Worm (Caenorhabditis elegans) whole organism, midembryonic: ENCODE measurements around the gene rme-4.
A peak's percentile ranks its signal among the peaks of the same experiment; 100 is the strongest.

Experiments used
- T22C8.4 ChIP-seq: fragments of 200-800 bp; sonication (Bioruptor generic); IDR thresholded peaks from 2 replicates; pipeline ENCODE4 v1.3.6; 2022; ENCODE audit warnings: missing genetic modification characterization, missing compliant biosample characterization
- cog-1 ChIP-seq: sonication (generic microtip); optimal IDR thresholded peaks from 2 replicates; lab custom pipeline; 2016; ENCODE audit warnings: missing genetic modification characterization, missing compliant biosample characterization
- flt-1 ChIP-seq: fragments of 200-800 bp; sonication (Bioruptor generic); IDR thresholded peaks from 2 replicates; pipeline ENCODE4 v1.3.6; 2022; ENCODE audit warnings: missing genetic modification characterization, missing compliant biosample characterization
- klf-2 ChIP-seq: fragments of 200-800 bp; sonication (Bioruptor generic); conservative IDR thresholded peaks from 2 replicates; pipeline ENCODE4 v1.3.6; 2022; ENCODE audit warnings: missing genetic modification reagents, missing genetic modification characterization, missing compliant biosample characterization
- med-1 ChIP-seq: sonication (generic microtip); optimal IDR thresholded peaks from 2 replicates; lab custom pipeline; 2017; ENCODE audit warnings: missing genetic modification characterization, mild to moderate bottlenecking, missing compliant biosample characterization, antibody characterized with exemption, missing genetic modification reagents; ENCODE audit not compliant: insufficient read depth
- ref-1 ChIP-seq: fragments of 200-800 bp; sonication (Bioruptor generic); conservative IDR thresholded peaks from 2 replicates; pipeline ENCODE4 v1.3.6; 2022; ENCODE audit warnings: missing genetic modification reagents, missing genetic modification characterization, missing compliant biosample characterization
- tab-1 ChIP-seq: fragments of 200-800 bp; sonication (Bioruptor generic); IDR thresholded peaks from 2 replicates; pipeline ENCODE4 v1.3.6; 2022; ENCODE audit warnings: missing genetic modification characterization, missing compliant biosample characterization
- ztf-23 ChIP-seq: fragments of 200-800 bp; sonication (Bioruptor generic); IDR thresholded peaks from 2 replicates; pipeline ENCODE4 v1.3.6; 2022; ENCODE audit warnings: missing genetic modification reagents, missing genetic modification characterization, missing compliant biosample characterization
- ztf-29 ChIP-seq: fragments of 200-800 bp; sonication (Bioruptor generic); IDR thresholded peaks from 2 replicates; pipeline ENCODE4 v1.3.6; 2022; ENCODE audit warnings: missing genetic modification reagents, missing genetic modification characterization, missing compliant biosample characterization

rme-4 gene

DNA sequence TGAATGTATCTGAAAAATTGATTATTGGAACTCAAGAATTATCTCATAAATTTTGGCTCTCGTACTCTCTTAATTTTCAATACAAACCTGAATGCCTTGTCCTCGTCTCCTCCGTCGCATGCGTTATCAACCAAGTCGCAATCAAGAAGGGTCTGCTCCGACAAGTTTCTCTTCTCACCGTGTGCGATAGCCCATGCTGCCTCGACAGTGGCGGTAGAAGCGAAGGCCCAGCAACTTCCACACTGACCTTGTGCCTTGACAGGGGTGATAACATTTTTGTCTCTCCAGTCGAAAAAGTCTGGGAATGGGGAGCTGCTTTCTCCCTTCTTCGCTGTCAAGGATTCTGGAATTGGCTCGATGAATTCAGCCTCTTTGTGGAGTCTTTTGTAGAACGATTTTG is 39.6 kb downstream of the rme-4 start:
- TF ChIP-seq flt-1 (GFP tag; lab: Robert Waterston, UW): no peak
- TF ChIP-seq med-1: no peak
- TF ChIP-seq ztf-29 (GFP tag; lab: Robert Waterston, UW): no peak
- TF ChIP-seq ref-1 (GFP tag; lab: Robert Waterston, UW): no peak
- no peak for TF ChIP-seq ztf-23
- no peak for TF ChIP-seq cog-1 (tag; lab: Kevin White, UChicago)
- no peak for TF ChIP-seq klf-2 (GFP tag; lab: Robert Waterston, UW)
- no peak for TF ChIP-seq T22C8.4 (GFP tag; lab: Robert Waterston, UW)
- TF ChIP-seq tab-1 (GFP tag; lab: Robert Waterston, UW): no peak

DNA sequence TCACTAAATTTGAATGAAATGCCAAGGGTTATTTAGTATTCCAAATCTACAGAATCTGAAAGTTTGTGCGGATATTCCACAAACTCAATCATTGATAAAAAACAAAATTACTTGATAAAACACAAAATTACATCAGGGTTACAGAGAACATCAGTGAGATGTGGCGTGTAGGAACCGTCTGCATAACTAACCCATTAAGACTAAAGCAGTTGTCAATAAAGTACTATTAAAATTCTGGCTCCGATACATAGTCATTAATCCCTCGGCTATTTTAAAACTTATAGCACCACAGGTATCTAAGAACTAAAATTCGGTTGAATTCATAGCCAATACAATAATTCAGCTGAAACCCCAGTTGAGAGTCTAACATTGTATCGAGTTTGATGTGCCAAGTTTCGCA is 40.9 kb downstream of the rme-4 start:
- TF ChIP-seq ref-1 (GFP tag; lab: Robert Waterston, UW) (no peak), med-1 (no peak), tab-1 (GFP tag; lab: Robert Waterston, UW) (no peak), flt-1 (GFP tag; lab: Robert Waterston, UW) (no peak), ztf-29 (GFP tag; lab: Robert Waterston, UW) (no peak), T22C8.4 (GFP tag; lab: Robert Waterston, UW) (no peak), ztf-23 (no peak), klf-2 (GFP tag; lab: Robert Waterston, UW) (no peak), cog-1 (tag; lab: Kevin White, UChicago) (no peak)

DNA sequence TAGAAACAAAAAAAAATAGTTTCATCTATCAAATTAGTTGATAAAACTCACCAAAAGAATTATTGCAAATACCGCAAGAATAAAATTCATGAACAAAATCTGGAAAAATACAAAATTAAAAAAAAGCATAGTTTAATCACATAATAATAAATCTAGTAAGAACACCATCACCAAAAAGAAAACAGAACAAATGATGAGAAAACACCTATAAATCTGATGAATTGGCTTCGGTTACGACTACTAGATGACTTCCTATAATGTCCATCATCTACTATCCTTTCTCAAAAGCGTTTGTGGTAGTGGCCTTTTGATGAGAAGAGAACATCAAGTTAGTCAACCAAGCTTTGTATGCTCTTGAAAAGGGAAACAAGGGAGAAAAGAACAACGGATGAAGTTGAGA is 41.5 kb downstream of the rme-4 start, which contains the start of gene cut-5:
Gene cut-5, minus strand, starts transcription at position 101 of the 400 bp plus-strand sequence.
- no peak for TF ChIP-seq cog-1 (tag; lab: Kevin White, UChicago)
- TF ChIP-seq T22C8.4 (GFP tag; lab: Robert Waterston, UW): no peak
- TF ChIP-seq klf-2 (GFP tag; lab: Robert Waterston, UW): no peak
- no peak for TF ChIP-seq ztf-29 (GFP tag; lab: Robert Waterston, UW)
- no peak for TF ChIP-seq ztf-23
- TF ChIP-seq flt-1 (GFP tag; lab: Robert Waterston, UW): no peak
- TF ChIP-seq ref-1 (GFP tag; lab: Robert Waterston, UW): no peak
- no peak for TF ChIP-seq tab-1 (GFP tag; lab: Robert Waterston, UW)
- TF ChIP-seq med-1: no peak

ce11 chrX:10336592-10336991 is 43.1 kb downstream of the rme-4 start:
- 0 out of 2 replicates have a peak, but pooled peaks have one; percentile 45 for TF ChIP-seq ztf-23
- no peak for TF ChIP-seq T22C8.4 (GFP tag; lab: Robert Waterston, UW)

- no peak for TF ChIP-seq klf-2 (GFP tag; lab: Robert Waterston, UW)
- TF ChIP-seq ztf-29 (GFP tag; lab: Robert Waterston, UW): no peak
- no peak for TF ChIP-seq cog-1 (tag; lab: Kevin White, UChicago)
- no peak for TF ChIP-seq ztf-23
- no peak for TF ChIP-seq tab-1 (GFP tag; lab: Robert Waterston, UW)
- TF ChIP-seq med-1: no peak
- no peak for TF ChIP-seq ref-1 (GFP tag; lab: Robert Waterston, UW)
- TF ChIP-seq flt-1 (GFP tag; lab: Robert Waterston, UW): no peak
- TF ChIP-seq T22C8.4 (GFP tag; lab: Robert Waterston, UW): no peak
Observed at ce11 chrX:10336138-10336537, 43.5 kb downstream of the rme-4 start, which contains the start of gene idpa-3. TSS of gene idpa-3 (plus strand) at chrX:10336438.

ce11 chrX:10333301-10333854 is 46.3 kb downstream of the rme-4 start, which contains the start of gene R07E3.4:
TSS of gene R07E3.4 (minus strand) at chrX:10333351.
- TF ChIP-seq klf-2 (GFP tag; lab: Robert Waterston, UW) (no peak), T22C8.4 (GFP tag; lab: Robert Waterston, UW) (no peak), ztf-23 (no peak), med-1 (no peak), ztf-29 (GFP tag; lab: Robert Waterston, UW) (no peak), cog-1 (tag; lab: Kevin White, UChicago) (no peak), tab-1 (GFP tag; lab: Robert Waterston, UW) (no peak), ref-1 (GFP tag; lab: Robert Waterston, UW) (no peak), flt-1 (GFP tag; lab: Robert Waterston, UW) (no peak)

DNA sequence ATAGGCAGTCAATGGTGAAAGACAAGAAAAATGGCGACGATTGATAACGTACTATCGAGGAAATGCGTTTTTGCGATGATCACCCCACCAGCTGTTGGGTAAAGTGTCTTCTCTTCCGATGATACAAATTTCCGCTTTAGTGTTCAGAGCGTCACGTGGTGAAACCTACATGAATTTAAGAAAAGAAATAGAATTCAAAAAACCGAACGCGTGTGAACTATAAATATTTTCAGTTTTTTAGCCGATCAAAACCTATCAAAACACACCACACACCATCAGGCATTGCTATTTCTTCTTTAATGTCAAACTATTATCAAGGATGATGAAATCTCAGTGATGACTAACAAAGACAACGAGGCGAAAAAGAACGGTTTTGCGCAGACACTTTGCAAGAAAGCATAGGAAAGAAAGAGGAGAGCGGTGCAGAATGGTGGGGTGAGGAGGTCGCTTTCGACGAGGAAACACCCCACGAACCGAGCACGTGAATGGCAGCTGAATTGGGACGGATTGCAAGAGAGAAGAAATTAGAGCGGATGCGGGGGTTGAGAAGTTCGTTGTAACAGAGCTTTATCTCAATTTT is 47.5 kb downstream of the rme-4 start:
- no peak for TF ChIP-seq ztf-29 (GFP tag; lab: Robert Waterston, UW)
- peak; percentile 20 for TF ChIP-seq cog-1 (tag; lab: Kevin White, UChicago)

- TF ChIP-seq ztf-29 (GFP tag; lab: Robert Waterston, UW) (no peak), tab-1 (GFP tag; lab: Robert Waterston, UW) (no peak), T22C8.4 (GFP tag; lab: Robert Waterston, UW) (no peak)
Observed at ce11 chrX:10327323-10328022, 52.2 kb downstream of the rme-4 start, which contains the start of gene acl-5. TSS of gene acl-5 (minus strand) at chrX:10327456.
